Fruit fly (Drosophila melanogaster) whole organism, embryonic: Measurements from ENCODE around the gene Est-Q.

ENCODE experiments used
- Abd-B ChIP-seq: fragments of 200-800 bp; sonication (Bioruptor generic); optimal IDR thresholded peaks from 2 replicates; lab custom pipeline; 2018; ENCODE audit warnings: missing biosample characterization, mild to moderate bottlenecking, missing genetic modification characterization, moderate library complexity
- Bdp1 ChIP-seq: fragments of 200-800 bp; sonication (Bioruptor generic); optimal IDR thresholded peaks from 3 replicates; lab custom pipeline; 2016; ENCODE audit warnings: missing biosample characterization, missing genetic modification characterization
- CG1024 ChIP-seq: fragments of 200-800 bp; sonication (Bioruptor generic); IDR thresholded peaks from 2 replicates; pipeline ENCODE4 v1.3.6; 2022; ENCODE audit warnings: missing biosample characterization, missing genetic modification characterization
- CG11456 ChIP-seq: fragments of 200-800 bp; sonication (Bioruptor generic); IDR thresholded peaks from 3 replicates; pipeline ENCODE4 v1.3.6; 2022; ENCODE audit warnings: missing biosample characterization, missing genetic modification characterization
- CG11695 ChIP-seq: fragments of 200-800 bp; sonication (Bioruptor generic); IDR thresholded peaks from 3 replicates; pipeline ENCODE4 v1.3.6; 2022; ENCODE audit warnings: missing biosample characterization, missing genetic modification characterization
- CG14050 ChIP-seq: fragments of 200-800 bp; sonication (Bioruptor generic); IDR thresholded peaks from 3 replicates; pipeline ENCODE4 v1.3.6; 2022; ENCODE audit warnings: missing biosample characterization, missing genetic modification characterization
- CG15269 ChIP-seq: fragments of 200-800 bp; sonication (Bioruptor generic); optimal IDR thresholded peaks from 2 replicates; lab custom pipeline; 2018; ENCODE audit warnings: missing biosample characterization, mild to moderate bottlenecking, missing genetic modification characterization, moderate library complexity
- CG15696 ChIP-seq: fragments of 200-800 bp; sonication (Bioruptor generic); optimal IDR thresholded peaks from 2 replicates; lab custom pipeline; 2019; ENCODE audit warnings: missing biosample characterization, mild to moderate bottlenecking, missing genetic modification characterization, moderate library complexity
- CG1603 ChIP-seq: fragments of 200-800 bp; sonication (Bioruptor generic); optimal IDR thresholded peaks from 2 replicates; lab custom pipeline; 2019; ENCODE audit warnings: missing biosample characterization, mild to moderate bottlenecking, missing genetic modification characterization, moderate library complexity
- CG16863 ChIP-seq: fragments of 200-800 bp; sonication (Bioruptor generic); optimal IDR thresholded peaks from 3 replicates; lab custom pipeline; 2016; ENCODE audit warnings: missing biosample characterization, missing genetic modification characterization
- CG17361 ChIP-seq: fragments of 200-800 bp; sonication (Bioruptor generic); IDR thresholded peaks from 3 replicates; pipeline ENCODE4 v1.3.6; 2022; ENCODE audit warnings: missing biosample characterization, missing genetic modification characterization
- CG2712 ChIP-seq: fragments of 200-800 bp; optimal IDR thresholded peaks from 3 replicates; lab custom pipeline; 2019; ENCODE audit warnings: missing biosample characterization, mild to moderate bottlenecking, missing genetic modification characterization, moderate library complexity
- CG2875 ChIP-seq: fragments of 200-800 bp; sonication (Bioruptor generic); optimal IDR thresholded peaks from 2 replicates; lab custom pipeline; 2017; ENCODE audit warnings: missing biosample characterization, mild to moderate bottlenecking, missing genetic modification characterization, missing genetic modification reagents
- CG30403 ChIP-seq: fragments of 200-800 bp; sonication (Bioruptor generic); optimal IDR thresholded peaks from 3 replicates; lab custom pipeline; 2016; ENCODE audit warnings: missing biosample characterization, missing genetic modification characterization
- CG3065 ChIP-seq: fragments of 200-800 bp; sonication (Bioruptor generic); optimal IDR thresholded peaks from 2 replicates; lab custom pipeline; 2016; ENCODE audit warnings: missing biosample characterization, missing genetic modification characterization
- CG32772 ChIP-seq: fragments of 200-800 bp; sonication (Bioruptor generic); IDR thresholded peaks from 2 replicates; pipeline ENCODE4 v1.3.6; 2022; ENCODE audit warnings: missing biosample characterization, missing genetic modification characterization
- CG3838 ChIP-seq: fragments of 200-800 bp; sonication (Bioruptor generic); optimal IDR thresholded peaks from 3 replicates; lab custom pipeline; 2016; ENCODE audit warnings: missing biosample characterization, missing genetic modification characterization
- CG7357 ChIP-seq: fragments of 200-800 bp; sonication (Bioruptor generic); IDR thresholded peaks from 3 replicates; pipeline ENCODE4 v1.3.6; 2022; ENCODE audit warnings: missing biosample characterization, missing genetic modification characterization
- CG8944 ChIP-seq: fragments of 200-800 bp; sonication (Bioruptor generic); optimal IDR thresholded peaks from 3 replicates; lab custom pipeline; 2016; ENCODE audit warnings: missing biosample characterization, missing genetic modification characterization
- CG9609 ChIP-seq: fragments of 200-800 bp; sonication (Bioruptor generic); optimal IDR thresholded peaks from 3 replicates; lab custom pipeline; 2016; ENCODE audit warnings: missing biosample characterization, missing genetic modification characterization
- CG9817 ChIP-seq: fragments of 200-800 bp; sonication (Bioruptor generic); optimal IDR thresholded peaks from 2 replicates; lab custom pipeline; 2018; ENCODE audit warnings: missing biosample characterization, mild to moderate bottlenecking, missing genetic modification characterization, moderate library complexity
- D ChIP-seq, 2 experiments: fragments of 200-800 bp in 1 of 2; fragments of >200 bp in 1 of 2; sonication (Bioruptor generic) in 1 of 2; optimal IDR thresholded peaks; 2 replicates in 1 of 2; 3 replicates in 1 of 2; lab custom pipeline; 2017; ENCODE audit warnings: mild to moderate bottlenecking in 1 of 2, missing biosample characterization in 1 of 2, missing genetic modification characterization in 1 of 2, missing genetic modification reagents in 1 of 2
- Dbx ChIP-seq: fragments of 200-800 bp; sonication (Bioruptor generic); IDR thresholded peaks from 3 replicates; pipeline ENCODE4 v1.3.6; 2022; ENCODE audit warnings: missing biosample characterization, missing genetic modification characterization
- Drgx ChIP-seq: fragments of 200-800 bp; sonication (Bioruptor generic); IDR thresholded peaks from 2 replicates; pipeline ENCODE4 v1.3.6; 2022; ENCODE audit warnings: missing biosample characterization, missing genetic modification characterization
- HLH4C ChIP-seq: fragments of 200-800 bp; sonication (Bioruptor generic); IDR thresholded peaks from 3 replicates; pipeline ENCODE4 v1.3.6; 2022; ENCODE audit warnings: missing biosample characterization, missing genetic modification characterization; ENCODE audit not compliant: partially characterized antibody
- Hey ChIP-seq: fragments of 200-800 bp; sonication (Bioruptor generic); optimal IDR thresholded peaks from 3 replicates; lab custom pipeline; 2018; ENCODE audit warnings: missing biosample characterization, mild to moderate bottlenecking, missing genetic modification characterization
- Lhr ChIP-seq: fragments of 200-800 bp; sonication (Bioruptor generic); optimal IDR thresholded peaks from 3 replicates; lab custom pipeline; 2017; ENCODE audit warnings: mild to moderate bottlenecking, missing biosample characterization, missing genetic modification reagents, missing genetic modification characterization
- Lpt ChIP-seq: fragments of >200 bp; optimal IDR thresholded peaks from 2 replicates; lab custom pipeline; 2018; ENCODE audit warnings: missing biosample characterization, missing genetic modification characterization
- Mad ChIP-seq: fragments of 200-800 bp; sonication (Bioruptor generic); optimal IDR thresholded peaks from 2 replicates; lab custom pipeline; 2016; ENCODE audit warnings: missing biosample characterization, missing genetic modification characterization
- Meics ChIP-seq: fragments of 200-800 bp; sonication (Bioruptor generic); optimal IDR thresholded peaks from 2 replicates; lab custom pipeline; 2017; ENCODE audit warnings: missing biosample characterization, mild to moderate bottlenecking, missing genetic modification characterization
- Oaz ChIP-seq: fragments of 200-800 bp; sonication (Bioruptor generic); IDR thresholded peaks from 2 replicates; pipeline ENCODE4 v1.3.6; 2022; ENCODE audit warnings: missing biosample characterization, missing genetic modification characterization
- Rfx ChIP-seq: fragments of 200-800 bp; sonication (Bioruptor generic); IDR thresholded peaks from 2 replicates; pipeline ENCODE4 v1.3.6; 2022; ENCODE audit warnings: missing biosample characterization, missing genetic modification characterization
- Sox102F ChIP-seq: fragments of 200-800 bp; sonication (Bioruptor generic); optimal IDR thresholded peaks from 2 replicates; lab custom pipeline; 2018; ENCODE audit warnings: missing biosample characterization, mild to moderate bottlenecking, missing genetic modification characterization, moderate library complexity
- Sry-β ChIP-seq: fragments of 200-800 bp; sonication (Bioruptor generic); optimal IDR thresholded peaks from 2 replicates; lab custom pipeline; 2018; ENCODE audit warnings: missing biosample characterization, mild to moderate bottlenecking, missing genetic modification characterization, moderate library complexity
- ase ChIP-seq: fragments of 200-800 bp; sonication (Bioruptor generic); IDR thresholded peaks from 3 replicates; pipeline ENCODE4 v1.3.6; 2022; ENCODE audit warnings: missing biosample characterization, missing genetic modification characterization
- btn ChIP-seq: fragments of 200-800 bp; sonication (Bioruptor generic); optimal IDR thresholded peaks from 2 replicates; lab custom pipeline; 2016; ENCODE audit warnings: missing biosample characterization, missing genetic modification characterization
- dpn ChIP-seq, 2 experiments: fragments of 200-800 bp; sonication (Bioruptor generic); optimal IDR thresholded peaks; 3 replicates each; lab custom pipeline; 2016; ENCODE audit warnings: missing biosample characterization in 2 of 2, missing genetic modification characterization in 2 of 2
- fru ChIP-seq: fragments of >200 bp; optimal IDR thresholded peaks from 2 replicates; lab custom pipeline; 2017
- ftz-f1 ChIP-seq: fragments of 200-800 bp; sonication (Bioruptor generic); optimal IDR thresholded peaks from 2 replicates; lab custom pipeline; 2016; ENCODE audit warnings: missing biosample characterization, missing genetic modification characterization
- gem ChIP-seq: fragments of 200-800 bp; sonication (Bioruptor generic); optimal IDR thresholded peaks from 2 replicates; lab custom pipeline; 2019; ENCODE audit warnings: missing biosample characterization, mild to moderate bottlenecking, missing genetic modification characterization, moderate library complexity
- gsb-n ChIP-seq: fragments of 200-800 bp; sonication (Bioruptor generic); optimal IDR thresholded peaks from 3 replicates; lab custom pipeline; 2018; ENCODE audit warnings: missing biosample characterization, mild to moderate bottlenecking, missing genetic modification characterization
- ken ChIP-seq: fragments of 200-800 bp; sonication (Bioruptor generic); IDR thresholded peaks from 3 replicates; pipeline ENCODE4 v1.3.6; 2022; ENCODE audit warnings: missing biosample characterization, missing genetic modification characterization
- lola ChIP-seq, 3 experiments: fragments of >200 bp in 2 of 3; fragments of 200-800 bp in 1 of 3; sonication (Bioruptor generic) in 1 of 3; optimal IDR thresholded peaks; 2 replicates each; lab custom pipeline; 2017 to 2019; ENCODE audit warnings: missing biosample characterization in 3 of 3, missing genetic modification characterization in 3 of 3, mild to moderate bottlenecking in 1 of 3, moderate library complexity in 1 of 3
- mld ChIP-seq: fragments of 200-800 bp; sonication (Bioruptor generic); IDR thresholded peaks from 3 replicates; pipeline ENCODE4 v1.3.6; 2022; ENCODE audit warnings: missing biosample characterization, missing genetic modification characterization; ENCODE audit not compliant: partially characterized antibody
- otp ChIP-seq: fragments of 200-800 bp; sonication (Bioruptor generic); IDR thresholded peaks from 3 replicates; pipeline ENCODE4, ENCODE4 v1.3.6; 2022; ENCODE audit warnings: missing biosample characterization, missing genetic modification characterization
- pfk ChIP-seq: fragments of 200-800 bp; sonication (Bioruptor generic); optimal IDR thresholded peaks from 2 replicates; lab custom pipeline; 2018; ENCODE audit warnings: missing biosample characterization, mild to moderate bottlenecking, missing genetic modification characterization, moderate library complexity
- psq ChIP-seq: fragments of 200-800 bp; sonication (Bioruptor generic); optimal IDR thresholded peaks from 2 replicates; lab custom pipeline; 2017; ENCODE audit warnings: missing biosample characterization, missing genetic modification characterization
- sens-2 ChIP-seq: fragments of 200-800 bp; sonication (Bioruptor generic); IDR thresholded peaks from 2 replicates; pipeline ENCODE4 v1.3.6; 2022; ENCODE audit warnings: missing biosample characterization, missing genetic modification characterization
- sr ChIP-seq: fragments of 200-800 bp; sonication (Bioruptor generic); IDR thresholded peaks from 3 replicates; pipeline ENCODE4 v1.3.6; 2022; ENCODE audit warnings: missing biosample characterization, missing genetic modification characterization
- tap ChIP-seq: fragments of 200-800 bp; optimal IDR thresholded peaks from 3 replicates; lab custom pipeline; 2019; ENCODE audit warnings: missing biosample characterization, mild to moderate bottlenecking, missing genetic modification characterization, moderate library complexity
- tgo ChIP-seq: fragments of 200-800 bp; sonication (Bioruptor generic); IDR thresholded peaks from 3 replicates; pipeline ENCODE4 v1.3.6; 2022; ENCODE audit warnings: missing biosample characterization, missing genetic modification characterization

Est-Q gene

DNA sequence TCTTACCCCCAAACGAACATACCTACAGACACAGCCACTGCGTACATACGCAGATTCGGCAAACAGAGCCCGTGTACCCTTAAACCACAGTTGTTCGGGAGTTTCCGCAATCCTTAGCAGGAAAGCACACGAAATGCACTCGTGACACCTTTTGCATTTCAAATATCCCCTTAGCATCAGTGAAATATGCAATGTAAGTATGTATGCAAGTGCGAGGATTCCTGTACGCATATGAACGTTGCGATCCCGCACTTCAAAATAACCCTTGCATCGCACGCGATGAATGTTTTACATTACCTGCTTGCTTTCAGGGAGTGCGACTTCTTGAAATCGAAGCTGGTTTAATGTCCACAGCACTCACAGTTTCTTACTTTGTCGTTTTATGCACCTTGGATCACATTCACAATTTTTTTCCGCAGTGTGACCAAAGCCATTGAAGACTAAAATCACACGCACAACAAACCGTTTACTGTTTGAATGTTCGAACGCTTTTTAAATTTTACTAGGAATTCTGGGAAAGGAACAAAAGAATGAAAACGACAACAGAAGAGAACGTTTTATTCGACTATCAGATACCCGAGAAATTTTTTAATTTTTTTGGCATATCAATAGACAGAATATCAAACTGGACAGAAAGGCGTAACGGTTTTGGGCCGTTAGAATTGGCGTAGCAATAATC, 32.2 kb downstream of the Est-Q start, which contains the start of gene Mkrn1 (continued):
- TF ChIP-seq otp (no peak), Meics (GFP tag; lab: Kevin White, UChicago) (no peak), Rfx (GFP tag; lab: Robert Waterston, UW) (no peak), tap (no peak), CG3065 (GFP tag; lab: Kevin White, UChicago) (no peak), gsb-n (tag; lab: Kevin White, UChicago) (no peak), fru (lab: Kevin White, UChicago) (no peak), D (optimal IDR thresholded peaks at IDR 0.05; lab: Kevin White, UChicago) (peak; percentile 67), D (GFP tag; optimal IDR thresholded peaks at IDR 0.05; lab: Kevin White, UChicago) (no peak), Abd-B (GFP tag; lab: Kevin White, UChicago) (no peak), psq (no peak), CG15696 (no peak), CG11695 (GFP tag; lab: Robert Waterston, UW) (no peak), Oaz (no peak), CG3838 (GFP tag; lab: Kevin White, UChicago) (no peak), CG9609 (no peak), Mad (GFP tag; lab: Kevin White, UChicago) (no peak), CG30403 (no peak), CG15269 (tag; lab: Kevin White, UChicago) (no peak), pfk (GFP tag; lab: Kevin White, UChicago) (peak; percentile 94), Sry-β (GFP tag; lab: Kevin White, UChicago) (no peak), Dbx (no peak), CG11456 (GFP tag; lab: Robert Waterston, UW) (no peak), CG1603 (tag; lab: Kevin White, UChicago) (peak; percentile 94), CG2875 (GFP tag; lab: Kevin White, UChicago) (no peak), gem (tag; lab: Kevin White, UChicago) (no peak), HLH4C (peak; percentile 97), Drgx (GFP tag; lab: Robert Waterston, UW) (no peak), tgo (GFP tag; lab: Robert Waterston, UW) (no peak), Hey (no peak), ftz-f1 (GFP tag; lab: Kevin White, UChicago) (no peak), Lpt (GFP tag; lab: Kevin White, UChicago) (no peak), Sox102F (GFP tag; lab: Kevin White, UChicago) (no peak), CG17361 (no peak; the same call in 2 of the 3 replicates), lola (GFP tag; optimal IDR thresholded peaks at IDR 0.05; lab: Kevin White, UChicago) (no peak), CG8944 (GFP tag; lab: Kevin White, UChicago) (no peak), sens-2 (GFP tag; lab: Robert Waterston, UW) (no peak), btn (GFP tag; lab: Kevin White, UChicago) (no peak), ken (GFP tag; lab: Robert Waterston, UW) (no peak), Lhr (peak; percentile 70), sr (GFP tag; lab: Robert Waterston, UW) (no peak), mld (peak; percentile 78), CG1024 (GFP tag; lab: Robert Waterston, UW) (no peak), CG16863 (GFP tag; lab: Kevin White, UChicago) (no peak), CG14050 (GFP tag; lab: Robert Waterston, UW) (no peak), dpn (GFP tag; optimal IDR thresholded peaks at IDR 0.05; lab: Kevin White, UChicago) (no peak), CG2712 (tag; lab: Kevin White, UChicago) (peak; percentile 65), Bdp1 (GFP tag; lab: Kevin White, UChicago) (no peak), CG9817 (tag; lab: Kevin White, UChicago) (no peak), ase (GFP tag; lab: Robert Waterston, UW) (no peak), CG32772 (GFP tag; lab: Robert Waterston, UW) (no peak), CG7357 (GFP tag; lab: Robert Waterston, UW) (no peak)
